Worm (Caenorhabditis elegans): ENCODE measurements around the gene srj-13.

DNA sequence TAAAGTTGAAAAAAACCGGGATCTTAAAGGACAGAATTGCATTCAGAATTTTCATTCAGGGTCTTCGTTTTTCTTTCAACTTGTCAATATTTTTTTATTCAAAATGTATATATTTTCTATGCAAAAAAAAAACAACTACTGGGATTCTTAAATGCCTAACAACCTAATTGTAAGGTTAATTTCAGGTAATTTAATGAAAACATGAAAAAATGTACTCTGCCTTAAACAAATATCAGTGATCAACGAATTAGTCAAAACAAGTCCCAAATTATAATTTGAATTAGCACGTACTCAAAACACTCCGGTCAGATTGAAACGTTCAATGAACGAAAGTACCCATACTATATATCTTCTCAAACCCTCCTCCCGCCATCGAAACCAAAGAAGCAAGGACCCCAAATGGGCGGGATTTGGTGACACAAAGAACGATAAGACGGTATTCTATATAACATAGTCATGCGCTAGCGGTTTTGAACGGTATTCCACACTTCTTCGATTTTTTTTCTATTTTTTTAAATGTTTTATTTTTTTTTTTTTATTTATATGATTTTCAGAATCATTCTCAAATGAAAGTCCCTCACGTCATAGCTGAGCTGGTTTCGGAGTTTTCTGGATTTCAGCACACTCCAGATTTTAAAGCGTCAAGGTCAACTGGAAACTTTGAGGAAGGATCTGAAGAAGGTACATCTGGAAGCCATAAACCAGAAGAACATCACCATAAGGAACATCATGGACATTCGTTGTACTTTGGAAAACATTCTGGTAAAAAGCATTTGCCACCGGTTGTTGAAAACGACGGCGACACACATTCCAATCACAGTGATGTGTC, 33.1 kb downstream of the srj-13 start, which contains the start of the genes ddo-2 and F25E5.8:
- TF ChIP-seq unc-130 (GFP tag; optimal IDR thresholded peaks at IDR 0.05) (no peak), pha-4 (tag; optimal IDR thresholded peaks at IDR 0.05) (no peak), snpc-4 (GFP tag; optimal IDR thresholded peaks at IDR 0.05) (no peak), snpc-4 (tag; optimal IDR thresholded peaks at IDR 0.05) (no peak), ztf-26 (tag; optimal IDR thresholded peaks at IDR 0.05) (no peak), unc-62 (GFP tag; optimal IDR thresholded peaks at IDR 0.05) (no peak), Y79H2A.3 (GFP tag; conservative IDR thresholded peaks at IDR 0.05) (no peak), die-1 (tag; optimal IDR thresholded peaks at IDR 0.05) (no peak), T26A5.8 (tag; optimal IDR thresholded peaks at IDR 0.05) (no peak), rec-8 (tag; optimal IDR thresholded peaks at IDR 0.05) (no peak), lin-35 (GFP tag; optimal IDR thresholded peaks at IDR 0.05) (no peak), nhr-80 (tag; optimal IDR thresholded peaks at IDR 0.05) (no peak), pbrm-1 (GFP tag; IDR thresholded peaks at IDR 0.05) (no peak)
